Worm (Caenorhabditis elegans): ENCODE measurements around the gene C18A11.3.

DNA sequence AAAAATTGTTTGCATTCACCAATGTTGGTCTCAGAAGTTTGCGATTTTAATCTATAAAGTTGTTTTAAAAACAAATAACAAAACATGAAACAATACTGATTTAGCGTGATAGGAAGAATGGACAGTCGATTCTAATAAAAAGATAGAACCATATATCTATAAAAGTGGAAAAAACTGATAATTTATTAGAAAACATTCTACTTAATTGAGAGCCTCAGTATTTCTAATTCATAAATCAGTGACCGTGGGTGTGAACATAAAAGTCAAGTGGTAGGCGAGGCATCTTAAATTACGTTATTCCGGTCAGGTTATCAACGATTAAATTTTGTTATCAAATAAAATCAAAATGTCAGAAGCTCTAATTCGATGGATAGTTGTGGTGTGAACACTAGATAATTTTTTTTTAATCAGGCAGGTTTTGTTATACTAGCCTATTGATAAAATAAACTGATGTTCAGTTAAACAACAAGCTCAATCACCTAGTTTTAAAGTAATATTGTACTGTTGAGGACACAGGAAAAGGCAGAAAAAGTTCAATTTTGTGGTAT is 38.0 kb downstream of the C18A11.3 start, which contains the start of gene catp-5:
- no peak for TF ChIP-seq hlh-26 (GFP tag; conservative IDR thresholded peaks at IDR 0.05)
- TF ChIP-seq Y53G8AR.9 (GFP tag; conservative IDR thresholded peaks at IDR 0.05) = no peak
- TF ChIP-seq pha-4 (tag; optimal IDR thresholded peaks at IDR 0.05) = no peak
- no peak for TF ChIP-seq ets-4 (GFP tag; optimal IDR thresholded peaks at IDR 0.05)
- no peak for TF ChIP-seq lsl-1 (GFP tag; optimal IDR thresholded peaks at IDR 0.05)
- TF ChIP-seq snpc-1.3 (tag; optimal IDR thresholded peaks at IDR 0.05; ENCODE audit: insufficient read depth) = no peak
- TF ChIP-seq rec-8 (tag; optimal IDR thresholded peaks at IDR 0.05) = no peak
- TF ChIP-seq fkh-3 (tag; optimal IDR thresholded peaks at IDR 0.05) = no peak
